Fruit fly (Drosophila melanogaster) whole organism, embryonic: Measurements from ENCODE around the gene Ugt316A1.
A peak's percentile ranks its signal among the peaks of the same experiment; 100 is the strongest.

Source experiments
- CG10209 ChIP-seq: fragments of 200-800 bp; sonication (Bioruptor generic); optimal IDR thresholded peaks from 3 replicates; lab custom pipeline; 2017; ENCODE audit warnings: missing biosample characterization, mild to moderate bottlenecking, missing genetic modification characterization, missing genetic modification reagents
- CG10431 ChIP-seq: fragments of 200-800 bp; sonication (Bioruptor generic); optimal IDR thresholded peaks from 3 replicates; lab custom pipeline; 2018; ENCODE audit warnings: missing biosample characterization, mild to moderate bottlenecking, missing genetic modification characterization
- CG10959 ChIP-seq: fragments of 200-800 bp; sonication (Bioruptor generic); IDR thresholded peaks from 2 replicates; pipeline ENCODE4 v1.3.6; 2022; ENCODE audit warnings: missing biosample characterization, missing genetic modification characterization
- CG13287 ChIP-seq: fragments of 200-800 bp; sonication (Bioruptor generic); IDR thresholded peaks from 2 replicates; pipeline ENCODE4 v1.3.6; 2022; ENCODE audit warnings: missing biosample characterization, missing genetic modification characterization; ENCODE audit not compliant: partially characterized antibody
- CG13624 ChIP-seq: fragments of 200-800 bp; sonication (Bioruptor generic); optimal IDR thresholded peaks from 2 replicates; lab custom pipeline; 2016; ENCODE audit warnings: missing biosample characterization, missing genetic modification characterization
- CG15696 ChIP-seq: fragments of 200-800 bp; sonication (Bioruptor generic); optimal IDR thresholded peaks from 2 replicates; lab custom pipeline; 2019; ENCODE audit warnings: missing biosample characterization, mild to moderate bottlenecking, missing genetic modification characterization, moderate library complexity
- CG17612 ChIP-seq: fragments of 200-800 bp; sonication (Bioruptor generic); IDR thresholded peaks from 2 replicates; pipeline ENCODE4 v1.3.6; 2022; ENCODE audit warnings: missing biosample characterization, missing genetic modification characterization
- CG18599 ChIP-seq: fragments of 200-800 bp; sonication (Bioruptor generic); optimal IDR thresholded peaks from 3 replicates; lab custom pipeline; 2017; ENCODE audit warnings: missing biosample characterization, missing genetic modification characterization, mild to moderate bottlenecking, moderate library complexity, missing genetic modification reagents
- CG31441 ChIP-seq: fragments of 200-800 bp; sonication (Bioruptor generic); IDR thresholded peaks from 2 replicates; pipeline ENCODE4 v1.3.6; 2022; ENCODE audit warnings: missing biosample characterization, missing genetic modification characterization
- CG3163 ChIP-seq: fragments of 200-800 bp; sonication (Bioruptor generic); optimal IDR thresholded peaks from 3 replicates; lab custom pipeline; 2016; ENCODE audit warnings: missing biosample characterization, missing genetic modification characterization
- CG3838 ChIP-seq: fragments of 200-800 bp; sonication (Bioruptor generic); optimal IDR thresholded peaks from 3 replicates; lab custom pipeline; 2016; ENCODE audit warnings: missing biosample characterization, missing genetic modification characterization
- CG3995 ChIP-seq: fragments of 200-800 bp; sonication (Bioruptor generic); optimal IDR thresholded peaks from 3 replicates; lab custom pipeline; 2016; ENCODE audit warnings: missing biosample characterization, missing genetic modification characterization
- CG43689 ChIP-seq: fragments of 200-800 bp; sonication (Bioruptor generic); IDR thresholded peaks from 2 replicates; pipeline ENCODE4 v1.3.6; 2022; ENCODE audit warnings: missing biosample characterization, missing genetic modification characterization
- CG4404 ChIP-seq: fragments of 200-800 bp; sonication (Bioruptor generic); IDR thresholded peaks from 2 replicates; pipeline ENCODE4 v1.3.6; 2022; ENCODE audit warnings: missing biosample characterization, missing genetic modification characterization
- CG4617 ChIP-seq: fragments of 200-800 bp; sonication (Bioruptor generic); optimal IDR thresholded peaks from 3 replicates; lab custom pipeline; 2016; ENCODE audit warnings: missing biosample characterization, missing genetic modification characterization, borderline replicate concordance
- CG6654 ChIP-seq: fragments of 200-800 bp; sonication (Bioruptor generic); optimal IDR thresholded peaks from 2 replicates; lab custom pipeline; 2017; ENCODE audit warnings: missing biosample characterization, mild to moderate bottlenecking, missing genetic modification characterization
- CG6765 ChIP-seq: fragments of 200-800 bp; sonication (Bioruptor generic); optimal IDR thresholded peaks from 3 replicates; lab custom pipeline; 2017; ENCODE audit warnings: missing biosample characterization, mild to moderate bottlenecking, missing genetic modification characterization
- CG6813 ChIP-seq: fragments of 200-800 bp; sonication (Bioruptor generic); optimal IDR thresholded peaks from 2 replicates; lab custom pipeline; 2017; ENCODE audit warnings: missing biosample characterization, missing genetic modification characterization, mild to moderate bottlenecking, moderate library complexity, missing genetic modification reagents
- CG6854 ChIP-seq: fragments of 200-800 bp; sonication (Bioruptor generic); optimal IDR thresholded peaks from 3 replicates; lab custom pipeline; 2017; ENCODE audit warnings: missing biosample characterization, mild to moderate bottlenecking, missing genetic modification characterization
- CG7928 ChIP-seq: fragments of 200-800 bp; sonication (Bioruptor generic); optimal IDR thresholded peaks from 2 replicates; lab custom pipeline; 2017; ENCODE audit warnings: missing biosample characterization, mild to moderate bottlenecking, missing genetic modification characterization
- D ChIP-seq, 2 experiments: fragments of 200-800 bp in 1 of 2; fragments of >200 bp in 1 of 2; sonication (Bioruptor generic) in 1 of 2; optimal IDR thresholded peaks; 2 replicates in 1 of 2; 3 replicates in 1 of 2; lab custom pipeline; 2017; ENCODE audit warnings: mild to moderate bottlenecking in 1 of 2, missing biosample characterization in 1 of 2, missing genetic modification characterization in 1 of 2, missing genetic modification reagents in 1 of 2
- HLH3B ChIP-seq: fragments of 200-800 bp; sonication (Bioruptor generic); IDR thresholded peaks from 2 replicates; pipeline ENCODE4 v1.3.6; 2022; ENCODE audit warnings: missing biosample characterization, missing genetic modification characterization
- Hmx ChIP-seq: fragments of 200-800 bp; sonication (Bioruptor generic); optimal IDR thresholded peaks from 2 replicates; lab custom pipeline; 2016; ENCODE audit warnings: missing biosample characterization, missing genetic modification characterization
- Kr ChIP-seq: fragments of 200-800 bp; sonication (Bioruptor generic); optimal IDR thresholded peaks from 2 replicates; lab custom pipeline; 2017; ENCODE audit warnings: missing biosample characterization, mild to moderate bottlenecking, missing genetic modification characterization
- Mrtf ChIP-seq: fragments of 200-800 bp; sonication (Bioruptor generic); IDR thresholded peaks from 3 replicates; pipeline ENCODE4 v1.3.6; 2022; ENCODE audit warnings: missing biosample characterization, missing genetic modification characterization
- Optix ChIP-seq: fragments of 200-800 bp; sonication (Bioruptor generic); IDR thresholded peaks from 3 replicates; pipeline ENCODE4 v1.3.6; 2022; ENCODE audit warnings: missing biosample characterization, missing genetic modification characterization
- Rx ChIP-seq: fragments of 200-800 bp; sonication (Bioruptor generic); IDR thresholded peaks from 2 replicates; pipeline ENCODE4 v1.3.6; 2022; ENCODE audit warnings: missing biosample characterization, missing genetic modification characterization
- amos ChIP-seq: fragments of 200-800 bp; sonication (Bioruptor generic); IDR thresholded peaks from 2 replicates; pipeline ENCODE4 v1.3.6; 2022; ENCODE audit warnings: missing biosample characterization, missing genetic modification characterization; ENCODE audit not compliant: partially characterized antibody
- cato ChIP-seq: fragments of 200-800 bp; sonication (Bioruptor generic); optimal IDR thresholded peaks from 2 replicates; lab custom pipeline; 2016; ENCODE audit warnings: missing biosample characterization, missing genetic modification characterization, borderline replicate concordance
- croc ChIP-seq: fragments of 200-800 bp; sonication (Bioruptor generic); conservative IDR thresholded peaks from 3 replicates; pipeline ENCODE4 v1.3.6; 2022; ENCODE audit warnings: missing biosample characterization, missing genetic modification characterization
- dati ChIP-seq: fragments of 200-800 bp; sonication (Bioruptor generic); IDR thresholded peaks from 2 replicates; pipeline ENCODE4 v1.3.6; 2022; ENCODE audit warnings: missing biosample characterization, missing genetic modification characterization
- dysf ChIP-seq: fragments of 200-800 bp; sonication (Bioruptor generic); IDR thresholded peaks from 3 replicates; pipeline ENCODE4 v1.3.6; 2022; ENCODE audit warnings: missing biosample characterization, missing genetic modification characterization
- fd64A ChIP-seq: fragments of 200-800 bp; sonication (Bioruptor generic); optimal IDR thresholded peaks from 3 replicates; lab custom pipeline; 2018; ENCODE audit warnings: missing biosample characterization, mild to moderate bottlenecking, missing genetic modification characterization
- gfzf ChIP-seq: fragments of 200-800 bp; sonication (Bioruptor generic); optimal IDR thresholded peaks from 2 replicates; lab custom pipeline; 2016; ENCODE audit warnings: missing biosample characterization, mild to moderate bottlenecking, missing genetic modification characterization, moderate library complexity
- gt ChIP-seq: fragments of 200-800 bp; sonication (Bioruptor generic); IDR thresholded peaks from 2 replicates; pipeline ENCODE4 v1.3.6; 2022; ENCODE audit warnings: missing biosample characterization, missing genetic modification characterization
- hkb ChIP-seq, 2 experiments: fragments of 200-800 bp in 1 of 2; fragments of >200 bp in 1 of 2; sonication (Bioruptor generic) in 1 of 2; IDR thresholded peaks in 1 of 2; optimal IDR thresholded peaks in 1 of 2; 2 replicates each; pipeline versions ENCODE4 v1.3.6 to Lab custom; 2017 to 2022; ENCODE audit warnings: missing biosample characterization in 1 of 2, missing genetic modification characterization in 1 of 2
- mam ChIP-seq: fragments of 200-800 bp; sonication (Bioruptor generic); optimal IDR thresholded peaks from 3 replicates; lab custom pipeline; 2016; ENCODE audit warnings: missing biosample characterization, missing genetic modification characterization
- peb ChIP-seq: fragments of 200-800 bp; sonication (Bioruptor generic); IDR thresholded peaks from 2 replicates; pipeline ENCODE4 v1.3.6; 2022; ENCODE audit warnings: missing biosample characterization, missing genetic modification characterization
- pum ChIP-seq: fragments of 200-800 bp; sonication (Bioruptor generic); optimal IDR thresholded peaks from 2 replicates; lab custom pipeline; 2016; ENCODE audit warnings: missing biosample characterization, missing genetic modification characterization
- sima ChIP-seq: fragments of 200-800 bp; sonication (Bioruptor generic); optimal IDR thresholded peaks from 2 replicates; lab custom pipeline; 2016; ENCODE audit warnings: missing biosample characterization, missing genetic modification characterization
- slbo ChIP-seq: fragments of 200-800 bp; sonication (Bioruptor generic); IDR thresholded peaks from 2 replicates; pipeline ENCODE4 v1.3.6; 2022; ENCODE audit warnings: missing biosample characterization, missing genetic modification characterization
- so ChIP-seq: fragments of 200-800 bp; sonication (Bioruptor generic); IDR thresholded peaks from 3 replicates; pipeline ENCODE4 v1.3.6; 2022; ENCODE audit warnings: missing biosample characterization, missing genetic modification characterization
- tgo ChIP-seq: fragments of 200-800 bp; sonication (Bioruptor generic); IDR thresholded peaks from 3 replicates; pipeline ENCODE4 v1.3.6; 2022; ENCODE audit warnings: missing biosample characterization, missing genetic modification characterization
- tin ChIP-seq: fragments of 200-800 bp; sonication (Bioruptor generic); optimal IDR thresholded peaks from 3 replicates; lab custom pipeline; 2016; ENCODE audit warnings: missing biosample characterization, missing genetic modification characterization
- tll ChIP-seq, 2 experiments: fragments of 200-800 bp in 1 of 2; fragments of >200 bp in 1 of 2; sonication (Bioruptor generic) in 1 of 2; optimal IDR thresholded peaks; 2 replicates each; lab custom pipeline; 2017 to 2019; ENCODE audit warnings: missing biosample characterization in 2 of 2, missing genetic modification characterization in 2 of 2, mild to moderate bottlenecking in 1 of 2, moderate library complexity in 1 of 2
- trem ChIP-seq: fragments of 200-800 bp; optimal IDR thresholded peaks from 3 replicates; lab custom pipeline; 2019; ENCODE audit warnings: missing biosample characterization, mild to moderate bottlenecking, missing genetic modification characterization, moderate library complexity
- wdn ChIP-seq: fragments of 200-800 bp; sonication (Bioruptor generic); IDR thresholded peaks from 2 replicates; pipeline ENCODE4 v1.3.6; 2022; ENCODE audit warnings: missing biosample characterization, missing genetic modification characterization

The Ugt316A1 gene

DNA sequence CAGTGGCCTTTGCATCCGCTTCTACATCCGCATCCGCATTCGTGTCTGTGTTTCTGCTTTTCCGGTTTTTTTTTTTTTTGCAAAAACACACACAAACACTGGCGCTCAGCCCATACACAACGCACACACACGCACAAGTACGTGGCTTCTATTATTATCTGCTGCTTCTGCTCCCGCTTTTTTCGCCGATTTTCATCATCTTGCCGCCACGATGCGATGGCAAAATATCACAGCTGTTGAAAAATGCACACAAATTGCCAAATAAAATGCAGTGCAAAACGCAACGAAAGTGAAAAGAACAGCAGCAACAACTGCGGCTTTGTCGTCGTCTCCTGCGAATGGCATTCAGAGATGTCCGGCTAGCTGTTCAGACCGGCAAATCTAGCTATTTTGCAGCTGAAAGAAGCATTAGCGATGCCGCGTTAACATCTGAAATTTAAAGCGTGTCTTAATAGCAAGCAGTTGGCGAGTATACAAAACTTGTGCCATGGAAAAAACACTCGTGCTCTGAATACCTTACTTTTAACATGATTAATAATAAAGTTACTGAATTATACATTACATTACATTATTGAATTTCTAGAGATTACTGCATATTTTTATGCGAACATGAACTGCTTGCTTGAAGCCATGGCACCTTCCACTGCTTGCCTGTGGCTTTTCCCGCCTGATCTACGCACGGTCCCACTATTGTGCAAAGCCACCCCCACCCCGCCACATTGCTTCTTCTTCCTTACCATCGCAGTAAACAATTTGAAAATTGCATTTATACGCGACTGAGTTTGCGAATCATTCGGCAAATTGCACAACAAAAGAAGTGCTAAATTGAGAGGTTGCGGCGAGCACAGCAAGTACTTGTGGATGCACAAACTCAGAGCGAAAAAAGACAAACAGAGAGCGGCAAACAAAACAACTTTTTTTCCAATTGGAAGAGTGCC, at the start of gene Ugt316A1, which contains the start of gene Sfxn2 (continued):
- TF ChIP-seq wdn (GFP tag; lab: Robert Waterston, UW): 0 out of 2 replicates have a peak, but pooled peaks have one; percentile 48
- peak; percentile 51; the same call in 1 of the 3 replicates for TF ChIP-seq Optix (GFP tag; lab: Robert Waterston, UW)
- TF ChIP-seq tgo (GFP tag; lab: Robert Waterston, UW): peak; percentile 14; the same call in 1 of the 3 replicates
- TF ChIP-seq CG6813 (GFP tag; lab: Kevin White, UChicago): peak; percentile 12
- peak; percentile 89 for TF ChIP-seq gfzf
- no peak for TF ChIP-seq sima (GFP tag; lab: Kevin White, UChicago)
- no peak for TF ChIP-seq cato (GFP tag; lab: Kevin White, UChicago)
- peak; percentile 76 for TF ChIP-seq trem (tag; lab: Kevin White, UChicago)
- no peak for TF ChIP-seq CG7928 (GFP tag; lab: Kevin White, UChicago)
- TF ChIP-seq CG13624 (GFP tag; lab: Kevin White, UChicago): peak; percentile 48
- peak; percentile 49 for TF ChIP-seq mam
- no peak for TF ChIP-seq CG3995 (GFP tag; lab: Kevin White, UChicago)
- no peak for TF ChIP-seq croc (GFP tag; lab: Robert Waterston, UW)
- peak; percentile 26 for TF ChIP-seq CG10209
- TF ChIP-seq CG10431: no peak
- peak; percentile 15 for TF ChIP-seq CG18599
- 0 out of 2 replicates have a peak, but pooled peaks have one; percentile 31 for TF ChIP-seq CG10959 (GFP tag; lab: Robert Waterston, UW)
- TF ChIP-seq tll (GFP tag; optimal IDR thresholded peaks at IDR 0.05; lab: Kevin White, UChicago): peak; percentile 34 to 89
- no peak for TF ChIP-seq CG6654 (GFP tag; lab: Kevin White, UChicago)
- TF ChIP-seq so (GFP tag; lab: Robert Waterston, UW): no peak; the same call in 2 of the 3 replicates
- peak; percentile 13; the same call in 1 of the 2 replicates for TF ChIP-seq Rx (GFP tag; lab: Robert Waterston, UW)
- TF ChIP-seq CG3163 (GFP tag; lab: Kevin White, UChicago): peak; percentile 4
- peak; percentile 68 for TF ChIP-seq slbo (GFP tag; lab: Robert Waterston, UW)
- no peak for TF ChIP-seq CG6854 (GFP tag; lab: Kevin White, UChicago)
- no peak for TF ChIP-seq peb
- TF ChIP-seq CG13287 (GFP tag; lab: Robert Waterston, UW): no peak; the same call in 1 of the 2 replicates
- TF ChIP-seq CG43689 (GFP tag; lab: Robert Waterston, UW): no peak
- peak; percentile 98 for TF ChIP-seq hkb (optimal IDR thresholded peaks at IDR 0.05; lab: Kevin White, UChicago)
- TF ChIP-seq hkb (GFP tag; IDR thresholded peaks at IDR 0.05; lab: Robert Waterston, UW): no peak
- TF ChIP-seq tin (GFP tag; lab: Kevin White, UChicago): peak; percentile 52
- no peak for TF ChIP-seq Kr (GFP tag; lab: Kevin White, UChicago)
- TF ChIP-seq dysf: 0 out of 3 replicates have a peak, but pooled peaks have one; percentile 47
- no peak for TF ChIP-seq Mrtf
- TF ChIP-seq CG17612: no peak
- peak; percentile 48; the same call in 1 of the 2 replicates for TF ChIP-seq CG4404 (GFP tag; lab: Robert Waterston, UW)
- peak; percentile 54 for TF ChIP-seq pum (GFP tag; lab: Kevin White, UChicago)
- peak; percentile 42; the same call in 1 of the 2 replicates for TF ChIP-seq CG31441 (GFP tag; lab: Robert Waterston, UW)
- TF ChIP-seq CG15696 (tag; lab: Kevin White, UChicago): peak; percentile 59
- TF ChIP-seq CG6765 (GFP tag; lab: Kevin White, UChicago): peak; percentile 56
- TF ChIP-seq CG3838 (GFP tag; lab: Kevin White, UChicago): no peak
- TF ChIP-seq Hmx: no peak
- peak; percentile 45; the same call in 1 of the 2 replicates for TF ChIP-seq amos (GFP tag; lab: Robert Waterston, UW)
- no peak for TF ChIP-seq dati (GFP tag; lab: Robert Waterston, UW)
- peak; percentile 89 for TF ChIP-seq CG4617 (GFP tag; lab: Kevin White, UChicago)
- TF ChIP-seq gt (GFP tag; lab: Robert Waterston, UW): no peak
- no peak for TF ChIP-seq D (optimal IDR thresholded peaks at IDR 0.05; lab: Kevin White, UChicago)
- no peak for TF ChIP-seq D (GFP tag; optimal IDR thresholded peaks at IDR 0.05; lab: Kevin White, UChicago)
- no peak for TF ChIP-seq fd64A (GFP tag; lab: Kevin White, UChicago)
- no peak for TF ChIP-seq HLH3B
